Fruit fly (Drosophila melanogaster): ENCODE data around the gene SamDC.
A peak's percentile ranks its signal among the peaks of the same experiment; 100 is the strongest.

SamDC gene

DNA sequence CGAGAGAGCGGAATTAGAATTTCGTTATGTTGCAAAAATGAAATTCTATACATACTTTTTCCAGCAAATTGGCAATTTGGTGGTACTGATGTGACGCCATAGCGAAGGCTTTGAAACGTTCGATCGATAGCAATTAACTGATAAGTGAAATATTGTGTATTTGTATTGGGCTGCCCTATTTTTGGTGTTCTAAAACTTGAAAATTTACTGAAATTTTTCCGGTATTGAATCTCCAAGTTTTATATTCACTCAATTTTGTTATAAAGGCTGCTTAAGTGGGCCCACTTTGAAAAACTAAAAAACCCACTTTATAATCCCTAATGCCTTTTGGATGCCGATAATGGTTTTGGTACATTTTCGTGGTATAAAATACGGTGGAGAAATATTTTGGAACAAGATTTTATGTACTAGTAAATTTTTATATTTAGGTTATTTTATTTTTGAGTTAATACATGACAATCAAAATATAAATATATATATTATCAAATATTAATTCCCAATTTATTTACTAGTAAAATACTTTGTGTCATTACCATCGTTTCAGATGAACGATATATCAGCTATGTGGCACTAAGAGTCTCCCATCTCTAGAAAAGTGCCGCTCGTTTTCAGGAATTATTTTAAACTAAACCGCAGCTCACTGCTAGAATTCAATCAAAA, 23.3 kb downstream of the SamDC start, which contains the start of the genes Cand1 and pim:
Gene Cand1 (minus strand): TSS at position 300 of the 660 bp plus-strand sequence.
Gene pim (plus strand): TSS at position 582 of the 660 bp plus-strand sequence.
- TF ChIP-seq psq (optimal IDR thresholded peaks at IDR 0.05): no peak
- TF ChIP-seq pan (optimal IDR thresholded peaks at IDR 0.05): no peak
- no peak for TF ChIP-seq CG8478 (optimal IDR thresholded peaks at IDR 0.05)
- no peak for TF ChIP-seq EcR (GFP tag; optimal IDR thresholded peaks at IDR 0.05)
- no peak for TF ChIP-seq usp (GFP tag; optimal IDR thresholded peaks at IDR 0.05)
- TF ChIP-seq Dll (optimal IDR thresholded peaks at IDR 0.05): no peak

DNA sequence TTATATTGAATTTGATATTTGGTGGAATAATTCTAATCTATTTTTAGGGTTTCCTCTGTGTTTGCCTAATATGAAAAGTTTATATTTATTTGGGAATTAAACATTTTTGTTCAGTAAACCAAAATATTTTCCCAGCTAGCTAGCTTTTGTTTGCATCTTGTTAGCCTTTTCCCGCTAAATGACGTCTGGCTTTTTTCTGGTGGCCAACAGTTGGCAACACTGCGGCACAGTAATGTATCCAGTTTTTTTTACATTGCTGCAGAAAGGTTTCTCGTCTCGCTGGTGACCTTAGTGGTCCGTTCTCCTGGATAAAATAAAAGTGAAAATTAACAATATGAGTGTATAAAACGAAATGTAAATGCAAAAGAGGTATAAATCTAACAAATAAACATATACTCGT, 25.0 kb downstream of the SamDC start, which contains the start of gene lft:
Gene lft (plus strand): TSS at position 243 of the 400 bp plus-strand sequence.
- TF ChIP-seq pan (optimal IDR thresholded peaks at IDR 0.05): no peak
- no peak for TF ChIP-seq psq (optimal IDR thresholded peaks at IDR 0.05)
- no peak for TF ChIP-seq EcR (GFP tag; optimal IDR thresholded peaks at IDR 0.05)
- TF ChIP-seq CG8478 (optimal IDR thresholded peaks at IDR 0.05): no peak
- no peak for TF ChIP-seq Dll (optimal IDR thresholded peaks at IDR 0.05)

dm6 chr2L:10366525-10366924, 27.3 kb downstream of the SamDC start, which contains the start of gene CG5056:
TSS of gene CG5056 (plus strand) at chr2L:10366692.
- TF ChIP-seq CG8478 (optimal IDR thresholded peaks at IDR 0.05) (no peak), EcR (GFP tag; optimal IDR thresholded peaks at IDR 0.05) (no peak), pan (optimal IDR thresholded peaks at IDR 0.05) (no peak), psq (optimal IDR thresholded peaks at IDR 0.05) (no peak), usp (GFP tag; optimal IDR thresholded peaks at IDR 0.05) (no peak), Dll (optimal IDR thresholded peaks at IDR 0.05) (no peak)

DNA sequence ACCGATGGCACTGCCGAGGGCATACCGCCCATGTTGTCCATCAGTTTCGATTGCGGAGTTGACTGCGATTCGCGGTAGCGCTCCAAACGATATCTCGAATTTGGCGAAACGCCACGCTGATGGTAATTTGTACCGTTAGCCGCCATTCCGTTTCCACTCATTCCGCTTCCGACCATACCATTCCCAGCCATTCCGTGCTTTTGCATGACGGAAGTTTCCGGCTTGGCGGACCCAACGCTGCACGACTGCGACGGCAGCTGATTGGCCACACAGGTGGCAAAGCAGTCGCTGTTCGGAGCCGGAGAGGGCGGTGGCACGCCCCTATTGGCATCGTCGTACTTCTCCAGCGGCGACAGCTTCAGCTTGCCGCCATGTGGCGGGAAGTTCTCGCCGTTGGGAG, 33.0 kb downstream of the SamDC start:
- no peak for TF ChIP-seq usp (GFP tag; optimal IDR thresholded peaks at IDR 0.05)
- TF ChIP-seq Dll (optimal IDR thresholded peaks at IDR 0.05): no peak
- TF ChIP-seq CG8478 (optimal IDR thresholded peaks at IDR 0.05): no peak
- no peak for TF ChIP-seq EcR (GFP tag; optimal IDR thresholded peaks at IDR 0.05)
- no peak for TF ChIP-seq psq (optimal IDR thresholded peaks at IDR 0.05)
- no peak for TF ChIP-seq pan (optimal IDR thresholded peaks at IDR 0.05)

- no peak for TF ChIP-seq EcR (GFP tag; optimal IDR thresholded peaks at IDR 0.05)
- no peak for TF ChIP-seq CG8478 (optimal IDR thresholded peaks at IDR 0.05)
- TF ChIP-seq pan (optimal IDR thresholded peaks at IDR 0.05): no peak
- no peak for TF ChIP-seq Dll (optimal IDR thresholded peaks at IDR 0.05)
- TF ChIP-seq psq (optimal IDR thresholded peaks at IDR 0.05): no peak
- TF ChIP-seq usp (GFP tag; optimal IDR thresholded peaks at IDR 0.05): no peak
These were observed 34.5 kb downstream of the SamDC start, which contains the start of gene rho-5 for dm6 chr2L:10373605-10374269. TSS of gene rho-5 (minus strand) at chr2L:10373900.

DNA sequence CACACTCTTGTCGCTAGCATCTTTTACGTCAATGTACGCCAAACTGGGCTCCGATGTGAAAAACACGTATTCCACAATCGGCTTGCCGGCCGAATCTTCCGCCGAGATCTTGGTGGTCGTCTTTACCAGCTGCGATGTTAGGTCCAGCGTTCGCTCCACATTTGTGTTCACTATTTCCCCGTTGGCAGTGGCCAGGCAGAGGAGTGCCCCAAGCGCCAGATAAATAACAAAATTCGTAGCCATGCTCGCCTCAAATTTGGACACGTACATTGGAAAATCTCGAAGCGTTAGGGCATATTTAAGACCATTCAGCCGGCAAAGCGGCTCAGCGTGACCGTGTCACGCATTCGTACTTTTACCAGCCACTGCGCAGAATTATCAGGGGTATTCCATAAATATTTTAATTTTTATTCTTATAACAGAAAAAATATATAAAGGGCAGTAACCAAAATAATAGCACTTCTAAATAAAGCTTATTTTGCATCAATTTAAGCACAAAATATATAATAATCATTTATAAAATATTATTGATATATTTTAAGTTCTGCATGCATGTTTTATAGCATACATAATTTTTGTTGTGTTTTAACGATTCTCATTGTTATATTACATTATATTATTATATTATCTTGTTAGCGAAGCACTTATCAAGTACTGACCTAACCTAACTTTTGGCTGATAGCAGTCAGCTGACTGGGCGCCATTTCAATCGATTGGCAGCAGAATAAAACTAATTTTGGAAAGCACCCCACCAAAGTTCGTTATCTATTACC, 36.4 kb downstream of the SamDC start, which contains the start of the genes CG33303 and dpr19:
Gene CG33303 (minus strand): TSS at position 294 of the 773 bp plus-strand sequence.
Gene dpr19 (plus strand): TSS at position 705 of the 773 bp plus-strand sequence.
- TF ChIP-seq pan (optimal IDR thresholded peaks at IDR 0.05) (peak; percentile 21), psq (optimal IDR thresholded peaks at IDR 0.05) (no peak)

dm6 chr2L:10376276-10376675, 37.0 kb downstream of the SamDC start:
- TF ChIP-seq Dll (optimal IDR thresholded peaks at IDR 0.05) (no peak), pan (optimal IDR thresholded peaks at IDR 0.05) (peak; percentile 2)

dm6 chr2L:10378631-10379030, 39.4 kb downstream of the SamDC start:
- TF ChIP-seq psq (optimal IDR thresholded peaks at IDR 0.05): no peak
- no peak for TF ChIP-seq pan (optimal IDR thresholded peaks at IDR 0.05)
- no peak for TF ChIP-seq Dll (optimal IDR thresholded peaks at IDR 0.05)
- TF ChIP-seq CG8478 (optimal IDR thresholded peaks at IDR 0.05): no peak
- no peak for TF ChIP-seq EcR (GFP tag; optimal IDR thresholded peaks at IDR 0.05)

DNA sequence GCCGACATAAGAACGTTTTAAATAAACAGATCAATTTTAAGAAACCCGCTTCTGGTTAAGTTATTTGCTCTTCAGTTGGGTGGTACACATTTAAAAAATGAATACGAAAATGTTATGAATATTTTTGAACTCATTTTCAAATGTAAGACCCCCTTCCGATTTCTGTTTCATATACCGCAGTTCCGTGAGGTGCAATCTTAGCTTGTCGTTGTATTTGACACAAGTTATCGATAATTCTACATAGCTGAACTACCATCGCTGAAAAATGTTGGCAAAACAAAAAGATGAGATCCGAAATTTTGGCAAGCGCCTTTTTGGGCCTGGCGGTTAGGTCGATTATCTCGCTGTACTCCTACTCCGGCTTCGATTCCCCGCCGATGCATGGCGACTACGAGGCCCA, 40.6 kb downstream of the SamDC start, which contains the start of gene gny:
Gene gny (plus strand): TSS at position 239 of the 400 bp plus-strand sequence.
- no peak for TF ChIP-seq CG8478 (optimal IDR thresholded peaks at IDR 0.05)
- no peak for TF ChIP-seq Dll (optimal IDR thresholded peaks at IDR 0.05)
- no peak for TF ChIP-seq usp (GFP tag; optimal IDR thresholded peaks at IDR 0.05)
- no peak for TF ChIP-seq psq (optimal IDR thresholded peaks at IDR 0.05)
- TF ChIP-seq pan (optimal IDR thresholded peaks at IDR 0.05): no peak
- TF ChIP-seq EcR (GFP tag; optimal IDR thresholded peaks at IDR 0.05): no peak

DNA sequence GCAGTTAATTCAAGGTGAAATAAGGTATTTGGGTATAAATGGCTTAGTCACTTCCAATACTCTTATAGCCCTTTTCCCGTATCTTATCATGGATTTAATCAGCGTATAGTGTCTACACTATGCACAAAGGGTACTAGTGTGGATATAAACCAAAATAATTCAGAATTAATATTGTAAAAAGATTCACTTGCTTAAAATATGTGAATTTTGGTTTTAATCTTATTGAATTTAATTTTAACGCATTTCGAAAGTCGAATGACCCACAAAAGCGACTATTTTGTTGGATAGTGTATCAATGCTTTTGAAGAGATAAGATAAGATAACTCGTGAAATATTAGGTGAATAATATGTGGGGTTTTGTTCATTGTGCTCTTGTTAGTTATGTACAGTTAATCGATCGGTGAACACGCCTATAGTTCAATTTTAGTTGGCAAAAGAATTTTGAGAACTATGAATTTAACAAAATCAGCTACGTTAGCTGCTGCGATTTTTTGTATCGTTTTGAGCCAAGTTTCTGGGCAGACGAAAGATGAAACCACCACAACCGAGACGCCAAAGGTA, 42.7 kb downstream of the SamDC start, which contains the start of gene CG5096:
Gene CG5096 (plus strand): TSS at position 374 of the 561 bp plus-strand sequence.
- no peak for TF ChIP-seq CG8478 (optimal IDR thresholded peaks at IDR 0.05)
- TF ChIP-seq psq (optimal IDR thresholded peaks at IDR 0.05): no peak

DNA sequence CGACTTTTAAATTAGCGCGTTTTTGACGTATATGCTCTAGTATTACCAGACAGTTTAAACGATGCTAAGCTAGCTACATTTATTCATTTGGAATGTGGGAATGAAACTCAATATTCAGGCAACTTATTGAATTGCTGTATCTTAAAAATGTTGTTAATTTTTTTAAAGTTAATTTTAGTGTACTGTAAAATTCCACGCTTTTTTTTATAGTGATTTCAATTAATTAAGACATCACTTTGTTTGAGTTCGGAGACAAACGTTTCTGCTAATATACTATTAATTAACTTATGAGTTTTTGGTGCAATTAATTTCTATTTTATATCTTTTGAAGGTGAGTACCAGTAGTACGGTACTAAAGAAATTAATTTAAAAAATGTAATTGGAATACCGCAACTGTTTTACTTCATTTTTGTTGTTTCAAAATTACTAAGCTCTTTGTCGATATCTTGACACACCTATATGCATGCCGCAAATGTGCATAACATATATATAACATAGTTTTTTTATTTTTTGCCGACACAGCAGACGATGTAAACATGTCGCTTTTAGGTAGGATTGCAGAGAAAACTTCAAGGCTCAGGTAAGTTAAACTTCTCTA, 47.0 kb downstream of the SamDC start, which contains the start of the genes Cdk1 and mRpS7:
Gene Cdk1 (minus strand): TSS at position 55 of the 598 bp plus-strand sequence.
Gene mRpS7 (plus strand): TSS at position 455 of the 598 bp plus-strand sequence.
- TF ChIP-seq usp (GFP tag; optimal IDR thresholded peaks at IDR 0.05) (no peak), CG8478 (optimal IDR thresholded peaks at IDR 0.05) (no peak), pan (optimal IDR thresholded peaks at IDR 0.05) (no peak), Dll (optimal IDR thresholded peaks at IDR 0.05) (no peak), EcR (GFP tag; optimal IDR thresholded peaks at IDR 0.05) (no peak), psq (optimal IDR thresholded peaks at IDR 0.05) (no peak)

All from whole organism.